Worm (Caenorhabditis elegans): Measurements from ENCODE around the gene glb-7.

Gene glb-7

DNA sequence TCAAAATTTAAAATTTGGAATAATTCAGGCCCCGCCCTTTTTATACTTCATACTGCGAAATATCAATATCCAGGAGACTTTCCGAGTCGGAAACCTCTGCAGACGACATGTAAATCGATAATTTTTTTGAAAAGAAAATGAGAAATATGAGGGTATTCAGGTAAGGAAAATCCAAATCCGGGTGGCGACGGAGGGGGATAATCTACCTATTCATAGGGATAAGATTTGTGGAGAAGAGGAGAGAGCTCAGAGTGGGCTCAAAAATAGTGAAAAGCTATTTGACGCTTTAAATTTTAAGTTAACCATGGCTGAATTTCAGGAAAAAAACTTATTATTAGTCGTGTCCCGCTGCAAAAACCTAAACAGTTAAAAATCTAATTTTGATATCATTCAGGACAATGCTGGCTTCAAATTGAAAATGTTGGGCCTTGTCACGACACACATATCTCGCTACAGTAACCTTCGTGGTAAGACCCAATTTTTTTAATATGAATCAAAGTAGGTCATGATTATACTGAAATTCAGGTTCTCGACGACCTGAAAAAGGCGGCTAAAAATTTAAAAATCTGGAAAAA lies 11.2 kb upstream of the glb-7 start, which contains the start of gene che-6:
TSS of gene che-6 (minus strand) at position 109 of the 575 bp plus-strand sequence.
- no peak for TF ChIP-seq tbx-11 (GFP tag; IDR thresholded peaks at IDR 0.05)
- no peak for TF ChIP-seq sea-1 (GFP tag; conservative IDR thresholded peaks at IDR 0.05)
- no peak for TF ChIP-seq ets-7 (tag; optimal IDR thresholded peaks at IDR 0.05)
- TF ChIP-seq tbx-37 (GFP tag; conservative IDR thresholded peaks at IDR 0.05): no peak
- no peak for TF ChIP-seq flt-1 (GFP tag; IDR thresholded peaks at IDR 0.05)
- no peak for TF ChIP-seq scrt-1 (GFP tag; IDR thresholded peaks at IDR 0.05)

DNA sequence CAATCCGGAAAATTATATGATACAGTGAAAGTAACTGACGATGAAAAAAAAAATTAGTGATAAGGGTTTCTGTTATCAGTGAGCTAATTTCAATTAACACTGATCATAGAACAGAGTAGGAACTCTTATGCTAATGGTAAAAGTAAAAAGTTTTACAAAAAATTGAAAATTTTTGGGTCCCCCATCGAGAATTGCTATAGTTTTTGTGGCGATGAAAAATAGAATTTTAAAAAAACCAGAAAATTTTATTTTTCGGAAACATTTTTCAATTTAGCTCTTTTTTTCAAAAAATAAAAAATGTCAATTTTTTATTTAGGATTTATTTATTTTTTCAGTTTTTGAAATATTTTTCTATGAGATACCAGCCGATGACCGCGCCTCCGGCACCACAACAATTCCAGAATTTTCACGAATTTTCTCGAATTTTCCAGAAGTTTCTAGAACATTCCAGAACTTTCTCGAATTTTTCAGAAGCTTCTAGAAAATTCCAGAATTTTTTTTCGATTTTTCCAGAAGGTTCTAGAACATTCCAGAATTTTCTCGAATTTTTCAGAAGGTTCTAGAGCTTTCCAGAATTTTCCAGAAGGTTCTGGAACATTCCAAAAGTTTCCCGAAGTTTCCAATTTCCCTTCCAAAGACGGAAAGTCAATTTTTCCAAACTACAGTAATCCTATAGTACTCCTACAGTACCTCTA lies 9.1 kb upstream of the glb-7 start, which contains the start of gene C23H5.8:
TSS of gene C23H5.8 (minus strand) at position 51 of the 695 bp plus-strand sequence.
- TF ChIP-seq scrt-1 (GFP tag; IDR thresholded peaks at IDR 0.05) (no peak), F13C5.2 (tag; optimal IDR thresholded peaks at IDR 0.05) (no peak), ama-1 (optimal IDR thresholded peaks at IDR 0.05) (no peak), tra-4 (tag; optimal IDR thresholded peaks at IDR 0.05) (no peak), B0310.2 (tag; optimal IDR thresholded peaks at IDR 0.05) (no peak)

DNA sequence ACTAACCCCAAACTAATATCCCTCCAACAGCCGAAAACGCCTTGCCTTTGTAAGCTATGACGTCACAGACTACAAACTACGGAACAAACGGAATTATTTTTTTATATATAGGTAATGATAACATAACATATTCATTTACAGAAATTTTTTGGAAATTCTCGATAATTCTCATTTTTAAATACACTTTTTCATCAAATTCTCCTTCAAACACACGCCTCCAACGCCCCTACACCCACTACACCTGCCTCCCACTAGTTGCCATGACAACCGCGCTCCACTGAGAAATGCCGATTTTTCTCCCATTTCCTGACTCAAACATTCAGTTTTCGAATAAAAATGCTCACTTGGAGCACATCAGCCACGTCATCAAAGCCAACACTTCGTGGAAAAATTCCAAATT lies 8.3 kb upstream of the glb-7 start, which contains the start of gene xbx-4:
TSS of gene xbx-4 (plus strand) at position 301 of the 400 bp plus-strand sequence.
- TF ChIP-seq ceh-13 (GFP tag; optimal IDR thresholded peaks at IDR 0.05) (no peak), ama-1 (optimal IDR thresholded peaks at IDR 0.05) (no peak), ets-7 (tag; optimal IDR thresholded peaks at IDR 0.05) (no peak), tbx-37 (GFP tag; conservative IDR thresholded peaks at IDR 0.05) (no peak), ceh-36 (tag; optimal IDR thresholded peaks at IDR 0.05) (no peak), aly-1 (tag; optimal IDR thresholded peaks at IDR 0.05) (no peak)

DNA sequence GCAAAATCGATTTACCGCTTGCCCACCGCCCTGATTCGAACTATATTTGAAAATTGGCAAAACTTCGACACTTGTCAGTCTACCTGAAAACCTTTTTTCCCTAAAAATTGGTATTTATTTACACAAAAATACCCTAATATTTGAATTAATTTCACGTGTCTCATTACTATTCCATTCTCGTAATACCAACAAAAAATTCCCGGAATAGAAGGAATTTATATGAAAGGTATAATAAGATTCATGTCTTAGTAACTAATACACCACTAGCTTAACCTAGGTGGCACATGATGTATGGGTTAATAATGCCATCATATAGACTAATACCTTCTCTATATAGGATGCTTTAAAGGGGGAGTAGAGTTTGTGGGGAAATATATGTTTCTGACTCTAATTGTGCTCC lies 5.3 kb upstream of the glb-7 start:
- TF ChIP-seq hnd-1 (tag; optimal IDR thresholded peaks at IDR 0.05) (no peak), hmg-4 (GFP tag; optimal IDR thresholded peaks at IDR 0.05) (no peak), ama-1 (optimal IDR thresholded peaks at IDR 0.05) (no peak), tbx-37 (GFP tag; conservative IDR thresholded peaks at IDR 0.05) (no peak), tra-4 (tag; optimal IDR thresholded peaks at IDR 0.05) (no peak), sea-1 (GFP tag; conservative IDR thresholded peaks at IDR 0.05) (no peak), hmbx-1 (tag; optimal IDR thresholded peaks at IDR 0.05) (no peak), pes-1 (GFP tag; IDR thresholded peaks at IDR 0.05) (no peak), scrt-1 (GFP tag; IDR thresholded peaks at IDR 0.05) (no peak), ceh-36 (tag; optimal IDR thresholded peaks at IDR 0.05) (no peak), F13C5.2 (tag; optimal IDR thresholded peaks at IDR 0.05) (no peak), flt-1 (GFP tag; IDR thresholded peaks at IDR 0.05) (no peak), tbx-11 (GFP tag; IDR thresholded peaks at IDR 0.05) (no peak), ceh-13 (GFP tag; optimal IDR thresholded peaks at IDR 0.05) (no peak), B0310.2 (tag; optimal IDR thresholded peaks at IDR 0.05) (no peak), ets-7 (tag; optimal IDR thresholded peaks at IDR 0.05) (no peak), aly-1 (tag; optimal IDR thresholded peaks at IDR 0.05) (no peak)

DNA sequence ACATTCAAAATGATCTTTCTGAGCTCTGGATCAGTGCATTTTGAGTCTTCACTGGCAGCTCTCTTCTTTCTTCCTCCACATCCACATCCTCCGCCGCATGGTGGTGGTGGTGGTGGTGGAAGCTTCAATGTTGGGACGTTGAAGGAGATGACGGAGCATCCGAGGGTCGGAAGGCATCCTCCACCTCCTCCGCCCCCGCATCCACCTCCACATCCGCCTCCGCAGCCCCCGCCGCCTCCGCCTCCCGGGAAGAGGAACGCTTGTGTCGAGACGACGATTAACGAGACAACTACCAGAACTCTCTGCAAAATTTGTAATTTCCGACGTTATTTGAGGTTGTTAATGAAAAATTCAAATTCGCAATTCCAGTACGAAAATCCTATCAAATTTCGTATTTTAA lies 4.8 kb downstream of the glb-7 start:
- no peak for TF ChIP-seq hnd-1 (tag; optimal IDR thresholded peaks at IDR 0.05)
- TF ChIP-seq ets-7 (tag; optimal IDR thresholded peaks at IDR 0.05): no peak
- TF ChIP-seq ceh-13 (GFP tag; optimal IDR thresholded peaks at IDR 0.05): no peak
- no peak for TF ChIP-seq tbx-11 (GFP tag; IDR thresholded peaks at IDR 0.05)

DNA sequence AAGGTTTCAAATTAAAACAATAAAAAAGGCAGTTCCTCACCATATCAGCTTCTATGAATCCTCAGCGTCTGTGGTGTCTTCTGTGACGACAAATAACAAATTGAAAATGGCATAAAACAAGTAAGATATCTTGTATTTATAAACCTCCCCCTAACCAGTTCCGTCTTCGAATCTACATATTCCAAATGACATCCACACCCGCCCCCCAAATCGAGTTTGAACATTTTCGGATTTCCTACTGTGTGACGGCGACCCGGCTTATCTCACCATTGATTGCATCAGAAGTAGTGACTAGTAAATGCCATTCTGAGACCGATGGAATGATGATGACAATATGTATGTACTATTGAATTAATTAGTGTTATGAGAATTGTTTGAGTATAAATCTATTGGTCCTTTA lies 6.2 kb downstream of the glb-7 start, which contains the start of gene grl-20:
TSS of gene grl-20 (minus strand) at position 101 of the 400 bp plus-strand sequence.
- TF ChIP-seq aly-1 (tag; optimal IDR thresholded peaks at IDR 0.05) (no peak), hnd-1 (tag; optimal IDR thresholded peaks at IDR 0.05) (no peak), tbx-11 (GFP tag; IDR thresholded peaks at IDR 0.05) (no peak), sea-1 (GFP tag; conservative IDR thresholded peaks at IDR 0.05) (no peak), ceh-36 (tag; optimal IDR thresholded peaks at IDR 0.05) (no peak)

DNA sequence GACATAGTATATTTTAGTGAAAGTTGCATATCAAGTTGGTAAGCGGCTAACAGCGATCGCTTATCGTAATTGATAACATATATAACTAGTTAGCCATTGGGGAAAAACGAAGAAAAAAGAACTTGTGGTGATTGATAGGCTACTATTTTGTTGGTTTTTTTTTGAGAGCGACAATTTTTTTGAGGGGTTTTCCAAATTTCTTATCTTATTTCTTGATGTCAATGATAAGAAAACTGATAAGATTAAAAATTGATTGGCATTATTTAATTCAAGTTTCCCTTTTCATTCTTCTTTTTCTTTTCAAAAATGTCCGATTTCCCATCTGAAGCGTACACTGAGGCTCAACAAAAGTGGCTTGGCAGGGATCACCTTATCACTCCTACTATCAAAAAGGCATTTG lies 8.1 kb downstream of the glb-7 start, which contains the start of gene prmt-6:
TSS of gene prmt-6 (plus strand) at position 252 of the 400 bp plus-strand sequence.
- TF ChIP-seq ama-1 (optimal IDR thresholded peaks at IDR 0.05) (no peak), ceh-36 (tag; optimal IDR thresholded peaks at IDR 0.05) (no peak), ceh-13 (GFP tag; optimal IDR thresholded peaks at IDR 0.05) (no peak), B0310.2 (tag; optimal IDR thresholded peaks at IDR 0.05) (no peak), F13C5.2 (tag; optimal IDR thresholded peaks at IDR 0.05) (no peak), tbx-37 (GFP tag; conservative IDR thresholded peaks at IDR 0.05) (no peak), ets-7 (tag; optimal IDR thresholded peaks at IDR 0.05) (no peak), hnd-1 (tag; optimal IDR thresholded peaks at IDR 0.05) (no peak), flt-1 (GFP tag; IDR thresholded peaks at IDR 0.05) (no peak), hmg-4 (GFP tag; optimal IDR thresholded peaks at IDR 0.05) (no peak), sea-1 (GFP tag; conservative IDR thresholded peaks at IDR 0.05) (no peak), scrt-1 (GFP tag; IDR thresholded peaks at IDR 0.05) (no peak), tbx-11 (GFP tag; IDR thresholded peaks at IDR 0.05) (no peak), pes-1 (GFP tag; IDR thresholded peaks at IDR 0.05) (no peak), hmbx-1 (tag; optimal IDR thresholded peaks at IDR 0.05) (no peak), tra-4 (tag; optimal IDR thresholded peaks at IDR 0.05) (no peak)

DNA sequence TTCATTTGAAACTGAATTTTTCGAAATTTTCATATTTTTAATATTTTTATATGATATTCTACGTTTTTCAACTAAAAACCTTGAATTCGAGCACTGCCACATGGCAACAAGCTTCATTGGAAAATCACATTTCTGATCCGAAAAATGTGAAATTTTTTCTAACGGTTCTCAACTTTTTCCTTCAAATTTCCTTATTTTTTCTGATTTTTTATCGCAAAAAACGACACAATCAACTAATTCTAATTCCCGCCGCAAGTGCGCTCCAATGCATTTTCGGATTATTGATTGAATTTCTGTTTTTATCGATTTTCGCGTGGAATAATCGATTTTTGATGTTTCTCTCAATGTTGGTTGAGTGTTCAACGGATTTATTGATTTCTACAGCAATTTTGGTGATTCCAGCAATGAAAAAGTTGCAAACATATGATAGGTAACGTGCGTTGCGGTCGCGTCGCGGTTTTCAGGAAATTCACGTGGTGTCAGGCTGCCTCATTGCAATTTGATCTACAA lies 10.9 kb downstream of the glb-7 start, which contains the start of gene C23H5.12:
TSS of gene C23H5.12 (plus strand) at position 51 of the 510 bp plus-strand sequence.
- TF ChIP-seq flt-1 (GFP tag; IDR thresholded peaks at IDR 0.05) (no peak), hmg-4 (GFP tag; optimal IDR thresholded peaks at IDR 0.05) (no peak), F13C5.2 (tag; optimal IDR thresholded peaks at IDR 0.05) (no peak), aly-1 (tag; optimal IDR thresholded peaks at IDR 0.05) (no peak), tra-4 (tag; optimal IDR thresholded peaks at IDR 0.05) (no peak), B0310.2 (tag; optimal IDR thresholded peaks at IDR 0.05) (no peak), ama-1 (optimal IDR thresholded peaks at IDR 0.05) (no peak), ets-7 (tag; optimal IDR thresholded peaks at IDR 0.05) (no peak), hmbx-1 (tag; optimal IDR thresholded peaks at IDR 0.05) (no peak), sea-1 (GFP tag; conservative IDR thresholded peaks at IDR 0.05) (no peak), pes-1 (GFP tag; IDR thresholded peaks at IDR 0.05) (no peak), hnd-1 (tag; optimal IDR thresholded peaks at IDR 0.05) (no peak), ceh-36 (tag; optimal IDR thresholded peaks at IDR 0.05) (no peak), ceh-13 (GFP tag; optimal IDR thresholded peaks at IDR 0.05) (no peak), scrt-1 (GFP tag; IDR thresholded peaks at IDR 0.05) (no peak), tbx-11 (GFP tag; IDR thresholded peaks at IDR 0.05) (no peak)
